Fruit fly (Drosophila melanogaster) whole organism, embryonic: ENCODE results near the gene CG10252.

Experiments
- C15 ChIP-seq: fragments of 200-800 bp; sonication (Bioruptor generic); IDR thresholded peaks from 3 replicates; pipeline ENCODE4 v1.3.6; 2022; ENCODE audit warnings: missing biosample characterization, missing genetic modification characterization
- CG11085 ChIP-seq: fragments of 200-800 bp; sonication (Bioruptor generic); IDR thresholded peaks from 2 replicates; pipeline ENCODE4 v1.3.6; 2022; ENCODE audit warnings: missing biosample characterization, missing genetic modification characterization
- CG11560 ChIP-seq: fragments of 200-800 bp; sonication (Bioruptor generic); IDR thresholded peaks from 3 replicates; pipeline ENCODE4 v1.3.6; 2022; ENCODE audit warnings: missing biosample characterization, missing genetic modification characterization
- CG15514 ChIP-seq: fragments of 200-800 bp; sonication (Bioruptor generic); optimal IDR thresholded peaks from 3 replicates; lab custom pipeline; 2017; ENCODE audit warnings: missing biosample characterization, missing genetic modification characterization, mild to moderate bottlenecking, moderate library complexity, missing genetic modification reagents
- CG1603 ChIP-seq: fragments of 200-800 bp; sonication (Bioruptor generic); optimal IDR thresholded peaks from 2 replicates; lab custom pipeline; 2019; ENCODE audit warnings: missing biosample characterization, mild to moderate bottlenecking, missing genetic modification characterization, moderate library complexity
- CG17568 ChIP-seq: fragments of 200-800 bp; sonication (Bioruptor generic); optimal IDR thresholded peaks from 2 replicates; lab custom pipeline; 2018; ENCODE audit warnings: missing biosample characterization, mild to moderate bottlenecking, missing genetic modification characterization, moderate library complexity
- CG18476 ChIP-seq: fragments of 200-800 bp; sonication (Bioruptor generic); optimal IDR thresholded peaks from 2 replicates; lab custom pipeline; 2016; ENCODE audit warnings: missing biosample characterization, mild to moderate bottlenecking, missing genetic modification characterization
- CG31224 ChIP-seq: fragments of 200-800 bp; sonication (Bioruptor generic); IDR thresholded peaks from 2 replicates; pipeline ENCODE4 v1.3.6; 2022; ENCODE audit warnings: missing biosample characterization, missing genetic modification characterization
- CG3281 ChIP-seq: fragments of 200-800 bp; sonication (Bioruptor generic); optimal IDR thresholded peaks from 3 replicates; lab custom pipeline; 2017; ENCODE audit warnings: missing biosample characterization, mild to moderate bottlenecking, missing genetic modification characterization
- CG34224 ChIP-seq: fragments of 200-800 bp; sonication (Bioruptor generic); IDR thresholded peaks from 3 replicates; pipeline ENCODE4 v1.3.6; 2022; ENCODE audit warnings: missing biosample characterization, missing genetic modification characterization; ENCODE audit not compliant: partially characterized antibody
- CG3838 ChIP-seq: fragments of 200-800 bp; sonication (Bioruptor generic); optimal IDR thresholded peaks from 3 replicates; lab custom pipeline; 2016; ENCODE audit warnings: missing biosample characterization, missing genetic modification characterization
- CG3847 ChIP-seq: fragments of 200-800 bp; sonication (Bioruptor generic); IDR thresholded peaks from 2 replicates; pipeline ENCODE4 v1.3.6; 2022; ENCODE audit warnings: missing biosample characterization, missing genetic modification characterization
- CG4282 ChIP-seq: fragments of 200-800 bp; sonication (Bioruptor generic); optimal IDR thresholded peaks from 2 replicates; lab custom pipeline; 2016; ENCODE audit warnings: missing biosample characterization, missing genetic modification characterization
- CG4854 ChIP-seq: fragments of 200-800 bp; sonication (Bioruptor generic); optimal IDR thresholded peaks from 2 replicates; lab custom pipeline; 2016; ENCODE audit warnings: missing biosample characterization, missing genetic modification characterization, inconsistent platforms
- CG5953 ChIP-seq: fragments of 200-800 bp; sonication (Bioruptor generic); IDR thresholded peaks from 2 replicates; pipeline ENCODE4 v1.3.6; 2022; ENCODE audit warnings: missing biosample characterization, missing genetic modification characterization
- CG6765 ChIP-seq: fragments of 200-800 bp; sonication (Bioruptor generic); optimal IDR thresholded peaks from 3 replicates; lab custom pipeline; 2017; ENCODE audit warnings: missing biosample characterization, mild to moderate bottlenecking, missing genetic modification characterization
- CG8089 ChIP-seq: fragments of 200-800 bp; sonication (Bioruptor generic); optimal IDR thresholded peaks from 3 replicates; lab custom pipeline; 2016; ENCODE audit warnings: missing biosample characterization, missing genetic modification characterization
- CG8924 ChIP-seq: fragments of 200-800 bp; optimal IDR thresholded peaks from 3 replicates; lab custom pipeline; 2019; ENCODE audit warnings: missing biosample characterization, mild to moderate bottlenecking, missing genetic modification characterization, moderate library complexity
- CG9797 ChIP-seq: fragments of 200-800 bp; sonication (Bioruptor generic); optimal IDR thresholded peaks from 3 replicates; lab custom pipeline; 2018; ENCODE audit warnings: missing biosample characterization, mild to moderate bottlenecking, missing genetic modification characterization
- D ChIP-seq, 2 experiments: fragments of 200-800 bp in 1 of 2; fragments of >200 bp in 1 of 2; sonication (Bioruptor generic) in 1 of 2; optimal IDR thresholded peaks; 2 replicates in 1 of 2; 3 replicates in 1 of 2; lab custom pipeline; 2017; ENCODE audit warnings: mild to moderate bottlenecking in 1 of 2, missing biosample characterization in 1 of 2, missing genetic modification characterization in 1 of 2, missing genetic modification reagents in 1 of 2
- Ets65A ChIP-seq: fragments of 200-800 bp; sonication (Bioruptor generic); peaks from one replicate; lab custom pipeline; 2016; ENCODE audit warnings: missing biosample characterization, missing genetic modification characterization
- Hand ChIP-seq: fragments of 200-800 bp; sonication (Bioruptor generic); optimal IDR thresholded peaks from 2 replicates; lab custom pipeline; 2017; ENCODE audit warnings: mild to moderate bottlenecking, missing biosample characterization, missing genetic modification reagents, missing genetic modification characterization
- Hmx ChIP-seq: fragments of 200-800 bp; sonication (Bioruptor generic); optimal IDR thresholded peaks from 2 replicates; lab custom pipeline; 2016; ENCODE audit warnings: missing biosample characterization, missing genetic modification characterization
- NC2α ChIP-seq: fragments of 200-800 bp; sonication (Bioruptor generic); optimal IDR thresholded peaks from 2 replicates; lab custom pipeline; 2016; ENCODE audit warnings: missing biosample characterization, missing genetic modification characterization
- NfI ChIP-seq: fragments of 200-800 bp; sonication (Bioruptor generic); optimal IDR thresholded peaks from 3 replicates; lab custom pipeline; 2018; ENCODE audit warnings: missing biosample characterization, mild to moderate bottlenecking, missing genetic modification characterization, moderate library complexity
- Scr ChIP-seq: fragments of 200-800 bp; sonication (Bioruptor generic); IDR thresholded peaks from 2 replicates; pipeline ENCODE4 v1.3.6; 2022; ENCODE audit warnings: missing biosample characterization, missing genetic modification characterization; ENCODE audit not compliant: partially characterized antibody
- Six4 ChIP-seq: fragments of 200-800 bp; sonication (Bioruptor generic); optimal IDR thresholded peaks from 2 replicates; lab custom pipeline; 2016; ENCODE audit warnings: missing biosample characterization, missing genetic modification characterization
- Trl ChIP-seq, 3 experiments: fragments of >200 bp in 2 of 3; fragments of 200-800 bp in 1 of 3; sonication (Bioruptor generic) in 1 of 3; optimal IDR thresholded peaks; 2 replicates in 1 of 3; 3 replicates in 2 of 3; lab custom pipeline; 2016 to 2017; ENCODE audit warnings: missing biosample characterization in 1 of 3, missing genetic modification characterization in 1 of 3
- Vsx1 ChIP-seq: fragments of 200-800 bp; sonication (Bioruptor generic); optimal IDR thresholded peaks from 2 replicates; lab custom pipeline; 2017; ENCODE audit warnings: missing biosample characterization, mild to moderate bottlenecking, missing genetic modification characterization, missing genetic modification reagents
- Xrp1 ChIP-seq: fragments of 200-800 bp; sonication (Bioruptor generic); IDR thresholded peaks from 2 replicates; pipeline ENCODE4 v1.3.6; 2022; ENCODE audit warnings: missing biosample characterization, missing genetic modification characterization
- ac ChIP-seq: fragments of 200-800 bp; sonication (Bioruptor generic); optimal IDR thresholded peaks from 3 replicates; lab custom pipeline; 2017; ENCODE audit warnings: missing biosample characterization, mild to moderate bottlenecking, missing genetic modification characterization
- ase ChIP-seq: fragments of 200-800 bp; sonication (Bioruptor generic); IDR thresholded peaks from 3 replicates; pipeline ENCODE4 v1.3.6; 2022; ENCODE audit warnings: missing biosample characterization, missing genetic modification characterization
- caup ChIP-seq: fragments of 200-800 bp; sonication (Bioruptor generic); optimal IDR thresholded peaks from 3 replicates; lab custom pipeline; 2017; ENCODE audit warnings: missing biosample characterization, mild to moderate bottlenecking, missing genetic modification characterization, moderate library complexity; ENCODE audit not compliant: severe bottlenecking
- emc ChIP-seq: fragments of 200-800 bp; sonication (Bioruptor generic); optimal IDR thresholded peaks from 2 replicates; lab custom pipeline; 2016; ENCODE audit warnings: missing biosample characterization, missing genetic modification characterization
- eyg ChIP-seq: fragments of 200-800 bp; sonication (Bioruptor generic); optimal IDR thresholded peaks from 3 replicates; lab custom pipeline; 2016; ENCODE audit warnings: missing biosample characterization, missing genetic modification characterization
- gro ChIP-seq: fragments of 200-800 bp; sonication (Bioruptor generic); optimal IDR thresholded peaks from 2 replicates; lab custom pipeline; 2016; ENCODE audit warnings: missing biosample characterization, missing genetic modification characterization
- hkb ChIP-seq, 2 experiments: fragments of 200-800 bp in 1 of 2; fragments of >200 bp in 1 of 2; sonication (Bioruptor generic) in 1 of 2; IDR thresholded peaks in 1 of 2; optimal IDR thresholded peaks in 1 of 2; 2 replicates each; pipeline versions ENCODE4 v1.3.6 to Lab custom; 2017 to 2022; ENCODE audit warnings: missing biosample characterization in 1 of 2, missing genetic modification characterization in 1 of 2
- mirr ChIP-seq: fragments of 200-800 bp; sonication (Bioruptor generic); optimal IDR thresholded peaks from 3 replicates; lab custom pipeline; 2018; ENCODE audit warnings: missing biosample characterization, mild to moderate bottlenecking, missing genetic modification characterization
- nom ChIP-seq: fragments of 200-800 bp; sonication (Bioruptor generic); optimal IDR thresholded peaks from 2 replicates; lab custom pipeline; 2017; ENCODE audit warnings: missing biosample characterization, missing genetic modification characterization, mild to moderate bottlenecking, moderate library complexity, missing genetic modification reagents
- peb ChIP-seq: fragments of 200-800 bp; sonication (Bioruptor generic); IDR thresholded peaks from 2 replicates; pipeline ENCODE4 v1.3.6; 2022; ENCODE audit warnings: missing biosample characterization, missing genetic modification characterization
- pfk ChIP-seq: fragments of 200-800 bp; sonication (Bioruptor generic); optimal IDR thresholded peaks from 2 replicates; lab custom pipeline; 2018; ENCODE audit warnings: missing biosample characterization, mild to moderate bottlenecking, missing genetic modification characterization, moderate library complexity
- phol ChIP-seq: fragments of 200-800 bp; sonication (Bioruptor generic); optimal IDR thresholded peaks from 3 replicates; lab custom pipeline; 2018; ENCODE audit warnings: missing biosample characterization, mild to moderate bottlenecking, missing genetic modification characterization, moderate library complexity
- pita ChIP-seq: fragments of 200-800 bp; sonication (Bioruptor generic); optimal IDR thresholded peaks from 2 replicates; lab custom pipeline; 2017; ENCODE audit warnings: missing biosample characterization, mild to moderate bottlenecking, missing genetic modification characterization
- row ChIP-seq: fragments of 200-800 bp; sonication (Bioruptor generic); IDR thresholded peaks from 3 replicates; pipeline ENCODE4 v1.3.6; 2022; ENCODE audit warnings: missing biosample characterization, missing genetic modification characterization
- run ChIP-seq: fragments of 200-800 bp; sonication (Bioruptor generic); optimal IDR thresholded peaks from 3 replicates; lab custom pipeline; 2018; ENCODE audit warnings: missing biosample characterization, mild to moderate bottlenecking, missing genetic modification characterization
- shn ChIP-seq: fragments of 200-800 bp; sonication (Bioruptor generic); optimal IDR thresholded peaks from 3 replicates; lab custom pipeline; 2016; ENCODE audit warnings: missing biosample characterization, missing genetic modification characterization
- sim ChIP-seq: fragments of 200-800 bp; sonication (Bioruptor generic); IDR thresholded peaks from 2 replicates; pipeline ENCODE4 v1.3.6; 2022; ENCODE audit warnings: missing biosample characterization, missing genetic modification characterization
- tgo ChIP-seq: fragments of 200-800 bp; sonication (Bioruptor generic); IDR thresholded peaks from 3 replicates; pipeline ENCODE4 v1.3.6; 2022; ENCODE audit warnings: missing biosample characterization, missing genetic modification characterization
- unpg ChIP-seq: fragments of 200-800 bp; sonication (Bioruptor generic); optimal IDR thresholded peaks from 3 replicates; lab custom pipeline; 2018; ENCODE audit warnings: missing biosample characterization, mild to moderate bottlenecking, missing genetic modification characterization, moderate library complexity

The CG10252 gene

dm6 chr3R:23726740-23727139, 30.7 kb upstream of the CG10252 start (continued):
- TF ChIP-seq CG8924 (tag; lab: Kevin White, UChicago) (peak; percentile 85), pfk (GFP tag; lab: Kevin White, UChicago) (no peak), row (GFP tag; lab: Robert Waterston, UW) (peak; percentile 87), CG11085 (GFP tag; lab: Robert Waterston, UW) (peak; percentile 62; the same call in 1 of the 2 replicates), CG11560 (tag; lab: Robert Waterston, UW) (peak; percentile 58; the same call in 2 of the 3 replicates), caup (GFP tag; lab: Kevin White, UChicago) (peak; percentile 84), Xrp1 (GFP tag; lab: Robert Waterston, UW) (peak; percentile 75), Trl (optimal IDR thresholded peaks at IDR 0.05; lab: Kevin White, UChicago) (no peak), Trl (GFP tag; optimal IDR thresholded peaks at IDR 0.05; lab: Kevin White, UChicago) (peak; percentile 64), CG15514 (GFP tag; lab: Kevin White, UChicago) (peak; percentile 81), hkb (optimal IDR thresholded peaks at IDR 0.05; lab: Kevin White, UChicago) (no peak), hkb (GFP tag; IDR thresholded peaks at IDR 0.05; lab: Robert Waterston, UW) (peak; percentile 89), Vsx1 (peak; percentile 35), Hmx (GFP tag; lab: Kevin White, UChicago) (peak; percentile 66), unpg (peak; percentile 82), Ets65A (GFP tag; lab: Kevin White, UChicago) (peak; percentile 76), CG3838 (GFP tag; lab: Kevin White, UChicago) (peak; percentile 30), CG9797 (GFP tag; lab: Kevin White, UChicago) (no peak), CG31224 (GFP tag; lab: Robert Waterston, UW) (peak; percentile 78), CG1603 (tag; lab: Kevin White, UChicago) (peak; percentile 51), emc (GFP tag; lab: Kevin White, UChicago) (no peak), eyg (GFP tag; lab: Kevin White, UChicago) (peak; percentile 54), peb (GFP tag; lab: Robert Waterston, UW) (no peak), CG3281 (peak; percentile 93), run (tag; lab: Kevin White, UChicago) (peak; percentile 60), CG8089 (peak; percentile 13), shn (GFP tag; lab: Kevin White, UChicago) (peak; percentile 32), CG34224 (GFP tag; lab: Robert Waterston, UW) (no peak), ase (GFP tag; lab: Robert Waterston, UW) (no peak; the same call in 2 of the 3 replicates), CG18476 (GFP tag; lab: Kevin White, UChicago) (peak; percentile 65), CG3847 (GFP tag; lab: Robert Waterston, UW) (peak; percentile 76), phol (tag; lab: Kevin White, UChicago) (peak; percentile 69), tgo (GFP tag; lab: Robert Waterston, UW) (peak; percentile 82), CG6765 (GFP tag; lab: Kevin White, UChicago) (peak; percentile 79), C15 (GFP tag; lab: Robert Waterston, UW) (0 out of 3 replicates have a peak, but pooled peaks have one; percentile 50), Six4 (GFP tag; lab: Kevin White, UChicago) (peak; percentile 48), CG4282 (GFP tag; lab: Kevin White, UChicago) (no peak), ac (GFP tag; lab: Kevin White, UChicago) (no peak), CG5953 (GFP tag; lab: Robert Waterston, UW) (no peak; the same call in 1 of the 2 replicates), sim (GFP tag; lab: Robert Waterston, UW) (no peak), CG17568 (GFP tag; lab: Kevin White, UChicago) (peak; percentile 25), NC2α (GFP tag; lab: Kevin White, UChicago) (no peak), pita (GFP tag; lab: Kevin White, UChicago) (no peak), Scr (GFP tag; lab: Robert Waterston, UW) (no peak), gro (GFP tag; lab: Kevin White, UChicago) (peak; percentile 66), mirr (peak; percentile 12), D (optimal IDR thresholded peaks at IDR 0.05; lab: Kevin White, UChicago) (no peak), D (GFP tag; optimal IDR thresholded peaks at IDR 0.05; lab: Kevin White, UChicago) (peak; percentile 10), Hand (GFP tag; lab: Kevin White, UChicago) (peak; percentile 86), NfI (peak; percentile 65), CG4854 (GFP tag; lab: Kevin White, UChicago) (peak; percentile 68), nom (GFP tag; lab: Kevin White, UChicago) (no peak)
